Worm (Caenorhabditis elegans) whole organism, early embryonic: Measurements from ENCODE around the gene tpan-1.
A peak's percentile ranks its signal among the peaks of the same experiment; 100 is the strongest.

Source experiments
- B0310.2 ChIP-seq: sonication (generic microtip); optimal IDR thresholded peaks from 2 replicates; lab custom pipeline; 2016; ENCODE audit warnings: mild to moderate bottlenecking, missing genetic modification characterization, missing compliant biosample characterization
- F13C5.2 ChIP-seq: sonication (generic microtip); optimal IDR thresholded peaks from 2 replicates; lab custom pipeline; 2017; ENCODE audit warnings: mild to moderate bottlenecking, missing genetic modification characterization, inconsistent platforms, missing compliant biosample characterization
- aly-1 ChIP-seq: sonication (generic microtip); optimal IDR thresholded peaks from 2 replicates; lab custom pipeline; 2016; ENCODE audit warnings: missing genetic modification characterization, missing compliant biosample characterization
- ama-1 ChIP-seq: fragments of 150-350 bp; optimal IDR thresholded peaks from 2 replicates; lab custom pipeline; 2014
- ceh-13 ChIP-seq: fragments of 200-800 bp; sonication (Bioruptor generic); optimal IDR thresholded peaks from 2 replicates; lab custom pipeline; 2018; ENCODE audit warnings: mild to moderate bottlenecking, missing genetic modification characterization, missing compliant biosample characterization
- ceh-36 ChIP-seq: sonication (generic microtip); optimal IDR thresholded peaks from 2 replicates; lab custom pipeline; 2016; ENCODE audit warnings: missing genetic modification characterization, inconsistent platforms, missing compliant biosample characterization
- ets-7 ChIP-seq: sonication (generic microtip); optimal IDR thresholded peaks from 2 replicates; lab custom pipeline; 2016; ENCODE audit warnings: missing genotype, missing genetic modification characterization, missing compliant biosample characterization
- flt-1 ChIP-seq: fragments of 200-800 bp; sonication (Bioruptor generic); IDR thresholded peaks from 2 replicates; pipeline ENCODE4 v1.3.6; 2022; ENCODE audit warnings: missing genetic modification characterization, missing compliant biosample characterization
- hmbx-1 ChIP-seq: sonication (generic microtip); optimal IDR thresholded peaks from 2 replicates; lab custom pipeline; 2016; ENCODE audit warnings: mild to moderate bottlenecking, missing genetic modification characterization, missing compliant biosample characterization
- hmg-4 ChIP-seq: fragments of 200-800 bp; sonication (Bioruptor generic); optimal IDR thresholded peaks from 2 replicates; lab custom pipeline; 2018; ENCODE audit warnings: mild to moderate bottlenecking, missing genetic modification characterization, missing compliant biosample characterization
- hnd-1 ChIP-seq: sonication (generic microtip); optimal IDR thresholded peaks from 2 replicates; lab custom pipeline; 2016; ENCODE audit warnings: missing genetic modification characterization, missing compliant biosample characterization
- pes-1 ChIP-seq: fragments of 200-800 bp; sonication (Bioruptor generic); IDR thresholded peaks from 2 replicates; pipeline ENCODE4 v1.3.6; 2022; ENCODE audit warnings: missing genetic modification reagents, missing genetic modification characterization, missing compliant biosample characterization
- scrt-1 ChIP-seq: fragments of 200-800 bp; sonication (Bioruptor generic); IDR thresholded peaks from 2 replicates; pipeline ENCODE4 v1.3.6; 2022; ENCODE audit warnings: missing genetic modification characterization, missing compliant biosample characterization
- sea-1 ChIP-seq: fragments of 200-800 bp; sonication (Bioruptor generic); conservative IDR thresholded peaks from 2 replicates; pipeline ENCODE4 v1.3.6; 2022; ENCODE audit warnings: missing genetic modification characterization, missing compliant biosample characterization
- tbx-11 ChIP-seq: fragments of 200-800 bp; sonication (Bioruptor generic); IDR thresholded peaks from 2 replicates; pipeline ENCODE4 v1.3.6; 2022; ENCODE audit warnings: missing genetic modification characterization, missing compliant biosample characterization
- tbx-37 ChIP-seq: fragments of 200-800 bp; sonication (Bioruptor generic); conservative IDR thresholded peaks from 2 replicates; pipeline ENCODE4 v1.3.6; 2022; ENCODE audit warnings: missing genetic modification reagents, missing genetic modification characterization, missing compliant biosample characterization
- tra-4 ChIP-seq: sonication (generic microtip); optimal IDR thresholded peaks from 2 replicates; lab custom pipeline; 2017; ENCODE audit warnings: missing genetic modification characterization, missing compliant biosample characterization

Gene tpan-1

ce11 chrV:20779707-20780346 lies 9.5 kb upstream of the tpan-1 start:
- TF ChIP-seq flt-1 (GFP tag; lab: Robert Waterston, UW), result no peak
- no peak for TF ChIP-seq hmbx-1 (tag; lab: Kevin White, UChicago)
- no peak for TF ChIP-seq ama-1 (lab: Kevin White, UChicago)
- no peak for TF ChIP-seq aly-1
- no peak for TF ChIP-seq B0310.2 (tag; lab: Kevin White, UChicago)
- no peak for TF ChIP-seq ceh-13
- TF ChIP-seq tra-4 (tag; lab: Kevin White, UChicago), result no peak
- no peak for TF ChIP-seq ceh-36 (tag; lab: Kevin White, UChicago)
- no peak for TF ChIP-seq pes-1
- no peak for TF ChIP-seq hnd-1 (tag; lab: Kevin White, UChicago)
- no peak for TF ChIP-seq ets-7 (tag; lab: Kevin White, UChicago)
- no peak for TF ChIP-seq F13C5.2 (tag; lab: Kevin White, UChicago)
- no peak for TF ChIP-seq tbx-11

- TF ChIP-seq ceh-13 (no peak), hmg-4 (GFP tag; lab: Kevin White, UChicago) (no peak), scrt-1 (GFP tag; lab: Robert Waterston, UW) (no peak), ets-7 (tag; lab: Kevin White, UChicago) (no peak), flt-1 (GFP tag; lab: Robert Waterston, UW) (no peak), tbx-37 (GFP tag; lab: Robert Waterston, UW) (no peak), ceh-36 (tag; lab: Kevin White, UChicago) (no peak), B0310.2 (tag; lab: Kevin White, UChicago) (no peak), tbx-11 (no peak)
These were observed 8.9 kb upstream of the tpan-1 start, which contains the start of gene hif-1 for ce11 chrV:20780400-20780799. hif-1 (plus strand) TSS chrV:20780407.

ce11 chrV:20781346-20781952 lies 7.9 kb upstream of the tpan-1 start:
- no peak for TF ChIP-seq ceh-36 (tag; lab: Kevin White, UChicago)
- TF ChIP-seq ets-7 (tag; lab: Kevin White, UChicago), result no peak
- no peak for TF ChIP-seq ama-1 (lab: Kevin White, UChicago)
- TF ChIP-seq scrt-1 (GFP tag; lab: Robert Waterston, UW), result no peak
- TF ChIP-seq B0310.2 (tag; lab: Kevin White, UChicago), result no peak
- no peak for TF ChIP-seq hnd-1 (tag; lab: Kevin White, UChicago)
- TF ChIP-seq tra-4 (tag; lab: Kevin White, UChicago), result no peak
- TF ChIP-seq F13C5.2 (tag; lab: Kevin White, UChicago), result no peak
- TF ChIP-seq hmbx-1 (tag; lab: Kevin White, UChicago), result no peak
- TF ChIP-seq sea-1 (GFP tag; lab: Robert Waterston, UW), result no peak

ce11 chrV:20782188-20782587 lies 7.1 kb upstream of the tpan-1 start:
- TF ChIP-seq tbx-11 (no peak), hmg-4 (GFP tag; lab: Kevin White, UChicago) (no peak), B0310.2 (tag; lab: Kevin White, UChicago) (no peak), ama-1 (lab: Kevin White, UChicago) (no peak), scrt-1 (GFP tag; lab: Robert Waterston, UW) (no peak), sea-1 (GFP tag; lab: Robert Waterston, UW) (no peak), ceh-13 (no peak), aly-1 (no peak), tbx-37 (GFP tag; lab: Robert Waterston, UW) (no peak), hmbx-1 (tag; lab: Kevin White, UChicago) (no peak), tra-4 (tag; lab: Kevin White, UChicago) (no peak), flt-1 (GFP tag; lab: Robert Waterston, UW) (no peak), pes-1 (no peak), ceh-36 (tag; lab: Kevin White, UChicago) (no peak), hnd-1 (tag; lab: Kevin White, UChicago) (no peak), ets-7 (tag; lab: Kevin White, UChicago) (no peak), F13C5.2 (tag; lab: Kevin White, UChicago) (no peak)

ce11 chrV:20783642-20784041 lies 5.7 kb upstream of the tpan-1 start:
- TF ChIP-seq tbx-37 (GFP tag; lab: Robert Waterston, UW) (0 out of 2 replicates have a peak, but pooled peaks have one; percentile 5), hmg-4 (GFP tag; lab: Kevin White, UChicago) (no peak)

ce11 chrV:20785050-20785847 lies 4.1 kb upstream of the tpan-1 start:
- no peak for TF ChIP-seq sea-1 (GFP tag; lab: Robert Waterston, UW)

- no peak for TF ChIP-seq flt-1 (GFP tag; lab: Robert Waterston, UW)
- TF ChIP-seq tra-4 (tag; lab: Kevin White, UChicago), result no peak
- TF ChIP-seq scrt-1 (GFP tag; lab: Robert Waterston, UW), result no peak
- TF ChIP-seq F13C5.2 (tag; lab: Kevin White, UChicago), result no peak
- TF ChIP-seq hmg-4 (GFP tag; lab: Kevin White, UChicago), result no peak
- TF ChIP-seq aly-1, result no peak
- no peak for TF ChIP-seq ama-1 (lab: Kevin White, UChicago)
- no peak for TF ChIP-seq ceh-36 (tag; lab: Kevin White, UChicago)
- TF ChIP-seq tbx-11, result no peak
- TF ChIP-seq hmbx-1 (tag; lab: Kevin White, UChicago), result no peak
- no peak for TF ChIP-seq B0310.2 (tag; lab: Kevin White, UChicago)
- TF ChIP-seq tbx-37 (GFP tag; lab: Robert Waterston, UW), result no peak
- no peak for TF ChIP-seq pes-1
- TF ChIP-seq sea-1 (GFP tag; lab: Robert Waterston, UW), result no peak
- no peak for TF ChIP-seq hnd-1 (tag; lab: Kevin White, UChicago)
- TF ChIP-seq ceh-13, result no peak
- no peak for TF ChIP-seq ets-7 (tag; lab: Kevin White, UChicago)
These were observed 3.5 kb upstream of the tpan-1 start for ce11 chrV:20785848-20786225.
